Fruit fly (Drosophila melanogaster) whole organism, embryonic: Measurements from ENCODE around the gene Hip1.

ENCODE experiments used
- Atf-2 ChIP-seq: fragments of 200-800 bp; sonication (Bioruptor generic); optimal IDR thresholded peaks from 2 replicates; lab custom pipeline; 2016; ENCODE audit warnings: missing biosample characterization, missing genetic modification characterization
- CG10274 ChIP-seq: fragments of 200-800 bp; sonication (Bioruptor generic); optimal IDR thresholded peaks from 3 replicates; lab custom pipeline; 2017; ENCODE audit warnings: missing biosample characterization, mild to moderate bottlenecking, missing genetic modification characterization
- CG10654 ChIP-seq: fragments of 200-800 bp; sonication (Bioruptor generic); optimal IDR thresholded peaks from 2 replicates; lab custom pipeline; 2016; ENCODE audit warnings: missing biosample characterization, missing genetic modification characterization
- CG10959 ChIP-seq: fragments of 200-800 bp; sonication (Bioruptor generic); IDR thresholded peaks from 2 replicates; pipeline ENCODE4 v1.3.6; 2022; ENCODE audit warnings: missing biosample characterization, missing genetic modification characterization
- CG11696 ChIP-seq: fragments of 200-800 bp; sonication (Bioruptor generic); IDR thresholded peaks from 2 replicates; pipeline ENCODE4 v1.3.6; 2022; ENCODE audit warnings: missing biosample characterization, missing genetic modification characterization
- CG11723 ChIP-seq: fragments of 200-800 bp; sonication (Bioruptor generic); optimal IDR thresholded peaks from 2 replicates; lab custom pipeline; 2017; ENCODE audit warnings: missing biosample characterization, mild to moderate bottlenecking, missing genetic modification characterization
- CG12155 ChIP-seq: fragments of 200-800 bp; sonication (Bioruptor generic); optimal IDR thresholded peaks from 3 replicates; lab custom pipeline; 2016; ENCODE audit warnings: missing biosample characterization, missing genetic modification characterization
- CG12299 ChIP-seq: fragments of 200-800 bp; sonication (Bioruptor generic); optimal IDR thresholded peaks from 2 replicates; lab custom pipeline; 2018; ENCODE audit warnings: missing biosample characterization, mild to moderate bottlenecking, missing genetic modification characterization
- CG14965 ChIP-seq: fragments of 200-800 bp; sonication (Bioruptor generic); optimal IDR thresholded peaks from 2 replicates; lab custom pipeline; 2016; ENCODE audit warnings: missing biosample characterization, missing genetic modification characterization, borderline replicate concordance
- CG16813 ChIP-seq: fragments of 200-800 bp; sonication (Bioruptor generic); IDR thresholded peaks from 3 replicates; pipeline ENCODE4 v1.3.6; 2022; ENCODE audit warnings: missing biosample characterization, missing genetic modification characterization; ENCODE audit not compliant: partially characterized antibody
- CG17829 ChIP-seq: fragments of 200-800 bp; optimal IDR thresholded peaks from 2 replicates; lab custom pipeline; 2019; ENCODE audit warnings: missing biosample characterization, mild to moderate bottlenecking, missing genetic modification characterization, moderate library complexity
- CG2202 ChIP-seq: fragments of 200-800 bp; sonication (Bioruptor generic); optimal IDR thresholded peaks from 2 replicates; lab custom pipeline; 2018; ENCODE audit warnings: missing biosample characterization, mild to moderate bottlenecking, missing genetic modification characterization
- CG3065 ChIP-seq: fragments of 200-800 bp; sonication (Bioruptor generic); optimal IDR thresholded peaks from 2 replicates; lab custom pipeline; 2016; ENCODE audit warnings: missing biosample characterization, missing genetic modification characterization
- CG31441 ChIP-seq: fragments of 200-800 bp; sonication (Bioruptor generic); IDR thresholded peaks from 2 replicates; pipeline ENCODE4 v1.3.6; 2022; ENCODE audit warnings: missing biosample characterization, missing genetic modification characterization
- CG32772 ChIP-seq: fragments of 200-800 bp; sonication (Bioruptor generic); IDR thresholded peaks from 2 replicates; pipeline ENCODE4 v1.3.6; 2022; ENCODE audit warnings: missing biosample characterization, missing genetic modification characterization
- CG34422 ChIP-seq: fragments of 200-800 bp; sonication (Bioruptor generic); IDR thresholded peaks from 3 replicates; pipeline ENCODE4 v1.3.6; 2022; ENCODE audit warnings: missing biosample characterization, missing genetic modification characterization
- CG3995 ChIP-seq: fragments of 200-800 bp; sonication (Bioruptor generic); optimal IDR thresholded peaks from 3 replicates; lab custom pipeline; 2016; ENCODE audit warnings: missing biosample characterization, missing genetic modification characterization
- CG6813 ChIP-seq: fragments of 200-800 bp; sonication (Bioruptor generic); optimal IDR thresholded peaks from 2 replicates; lab custom pipeline; 2017; ENCODE audit warnings: missing biosample characterization, missing genetic modification characterization, mild to moderate bottlenecking, moderate library complexity, missing genetic modification reagents
- CG7987 ChIP-seq: fragments of 200-800 bp; sonication (Bioruptor generic); optimal IDR thresholded peaks from 2 replicates; lab custom pipeline; 2018; ENCODE audit warnings: missing biosample characterization, mild to moderate bottlenecking, missing genetic modification characterization, moderate library complexity
- CG8388 ChIP-seq: fragments of 200-800 bp; sonication (Bioruptor generic); optimal IDR thresholded peaks from 2 replicates; lab custom pipeline; 2019; ENCODE audit warnings: missing biosample characterization, mild to moderate bottlenecking, missing genetic modification characterization, moderate library complexity
- CG9817 ChIP-seq: fragments of 200-800 bp; sonication (Bioruptor generic); optimal IDR thresholded peaks from 2 replicates; lab custom pipeline; 2018; ENCODE audit warnings: missing biosample characterization, mild to moderate bottlenecking, missing genetic modification characterization, moderate library complexity
- CG9876 ChIP-seq: fragments of 200-800 bp; sonication (Bioruptor generic); optimal IDR thresholded peaks from 2 replicates; lab custom pipeline; 2016; ENCODE audit warnings: missing biosample characterization, missing genetic modification characterization
- Dbx ChIP-seq: fragments of 200-800 bp; sonication (Bioruptor generic); IDR thresholded peaks from 3 replicates; pipeline ENCODE4 v1.3.6; 2022; ENCODE audit warnings: missing biosample characterization, missing genetic modification characterization
- E2f2 ChIP-seq: fragments of 200-800 bp; sonication (Bioruptor generic); IDR thresholded peaks from 2 replicates; pipeline ENCODE4 v1.3.6; 2022; ENCODE audit warnings: missing biosample characterization, missing genetic modification characterization
- HLHmδ ChIP-seq: fragments of 200-800 bp; sonication (Bioruptor generic); optimal IDR thresholded peaks from 2 replicates; lab custom pipeline; 2018; ENCODE audit warnings: missing biosample characterization, mild to moderate bottlenecking, missing genetic modification characterization, moderate library complexity
- Jarid2 ChIP-seq: fragments of 200-800 bp; sonication (Bioruptor generic); optimal IDR thresholded peaks from 3 replicates; lab custom pipeline; 2017; ENCODE audit warnings: mild to moderate bottlenecking, missing biosample characterization, missing genetic modification reagents, missing genetic modification characterization
- MTF-1 ChIP-seq: fragments of 200-800 bp; sonication (Bioruptor generic); optimal IDR thresholded peaks from 2 replicates; lab custom pipeline; 2018; ENCODE audit warnings: missing biosample characterization, mild to moderate bottlenecking, missing genetic modification characterization, borderline replicate concordance
- Med ChIP-seq: fragments of 200-800 bp; sonication (Bioruptor generic); peaks from one replicate; lab custom pipeline; 2016; ENCODE audit warnings: missing biosample characterization, missing genetic modification characterization, mild to moderate bottlenecking, inconsistent platforms, moderate library complexity
- Mes4 ChIP-seq: fragments of 200-800 bp; sonication (Bioruptor generic); optimal IDR thresholded peaks from 2 replicates; lab custom pipeline; 2016; ENCODE audit warnings: missing biosample characterization, missing genetic modification characterization
- Myb ChIP-seq: fragments of 200-800 bp; sonication (Bioruptor generic); optimal IDR thresholded peaks from 2 replicates; lab custom pipeline; 2016; ENCODE audit warnings: missing biosample characterization, missing genetic modification characterization
- Nf-YB ChIP-seq: fragments of 200-800 bp; sonication (Bioruptor generic); optimal IDR thresholded peaks from 3 replicates; lab custom pipeline; 2019; ENCODE audit warnings: missing biosample characterization, mild to moderate bottlenecking, missing genetic modification characterization, moderate library complexity
- Oli ChIP-seq: fragments of 200-800 bp; sonication (Bioruptor generic); optimal IDR thresholded peaks from 2 replicates; lab custom pipeline; 2018; ENCODE audit warnings: missing biosample characterization, mild to moderate bottlenecking, missing genetic modification characterization, moderate library complexity
- abd-A ChIP-seq: fragments of 200-800 bp; sonication (Bioruptor generic); optimal IDR thresholded peaks from 3 replicates; lab custom pipeline; 2019; ENCODE audit warnings: missing biosample characterization, mild to moderate bottlenecking, missing genetic modification characterization, moderate library complexity
- ash1 ChIP-seq: fragments of 200-800 bp; sonication (Bioruptor generic); optimal IDR thresholded peaks from 2 replicates; lab custom pipeline; 2018; ENCODE audit warnings: missing biosample characterization, mild to moderate bottlenecking, missing genetic modification characterization
- corto ChIP-seq: fragments of 200-800 bp; sonication (Bioruptor generic); optimal IDR thresholded peaks from 2 replicates; lab custom pipeline; 2016; ENCODE audit warnings: missing biosample characterization, mild to moderate bottlenecking, missing genetic modification characterization, moderate library complexity
- dpn ChIP-seq, 2 experiments: fragments of 200-800 bp; sonication (Bioruptor generic); optimal IDR thresholded peaks; 3 replicates each; lab custom pipeline; 2016; ENCODE audit warnings: missing biosample characterization in 2 of 2, missing genetic modification characterization in 2 of 2
- emc ChIP-seq: fragments of 200-800 bp; sonication (Bioruptor generic); optimal IDR thresholded peaks from 2 replicates; lab custom pipeline; 2016; ENCODE audit warnings: missing biosample characterization, missing genetic modification characterization
- eyg ChIP-seq: fragments of 200-800 bp; sonication (Bioruptor generic); optimal IDR thresholded peaks from 3 replicates; lab custom pipeline; 2016; ENCODE audit warnings: missing biosample characterization, missing genetic modification characterization
- gem ChIP-seq: fragments of 200-800 bp; sonication (Bioruptor generic); optimal IDR thresholded peaks from 2 replicates; lab custom pipeline; 2019; ENCODE audit warnings: missing biosample characterization, mild to moderate bottlenecking, missing genetic modification characterization, moderate library complexity
- her ChIP-seq: fragments of 200-800 bp; sonication (Bioruptor generic); optimal IDR thresholded peaks from 2 replicates; lab custom pipeline; 2016; ENCODE audit warnings: missing biosample characterization, missing genetic modification characterization
- odd ChIP-seq: fragments of 200-800 bp; sonication (Bioruptor generic); optimal IDR thresholded peaks from 2 replicates; lab custom pipeline; 2017; ENCODE audit warnings: missing biosample characterization, mild to moderate bottlenecking, missing genetic modification characterization
- pho ChIP-seq: fragments of 200-800 bp; sonication (Bioruptor generic); optimal IDR thresholded peaks from 2 replicates; lab custom pipeline; 2016; ENCODE audit warnings: missing biosample characterization, missing genetic modification characterization
- pzg ChIP-seq: fragments of 200-800 bp; sonication (Bioruptor generic); optimal IDR thresholded peaks from 3 replicates; lab custom pipeline; 2018; ENCODE audit warnings: missing biosample characterization, mild to moderate bottlenecking, missing genetic modification characterization, moderate library complexity
- sc ChIP-seq, 3 experiments: fragments of >200 bp in 2 of 3; fragments of 200-800 bp in 1 of 3; sonication (Bioruptor generic) in 1 of 3; optimal IDR thresholded peaks; 2 replicates in 2 of 3; 3 replicates in 1 of 3; lab custom pipeline; 2017; ENCODE audit warnings: mild to moderate bottlenecking in 1 of 3, missing biosample characterization in 1 of 3, missing genetic modification characterization in 1 of 3, missing genetic modification reagents in 1 of 3
- scrt ChIP-seq: fragments of 200-800 bp; sonication (Bioruptor generic); optimal IDR thresholded peaks from 2 replicates; lab custom pipeline; 2018; ENCODE audit warnings: missing biosample characterization, mild to moderate bottlenecking, missing genetic modification characterization, moderate library complexity
- seq ChIP-seq: fragments of 200-800 bp; sonication (Bioruptor generic); IDR thresholded peaks from 2 replicates; pipeline ENCODE4 v1.3.6; 2022; ENCODE audit warnings: missing biosample characterization, missing genetic modification characterization
- slou ChIP-seq: fragments of 200-800 bp; sonication (Bioruptor generic); optimal IDR thresholded peaks from 3 replicates; lab custom pipeline; 2016; ENCODE audit warnings: missing biosample characterization, missing genetic modification characterization
- tll ChIP-seq, 2 experiments: fragments of 200-800 bp in 1 of 2; fragments of >200 bp in 1 of 2; sonication (Bioruptor generic) in 1 of 2; optimal IDR thresholded peaks; 2 replicates each; lab custom pipeline; 2017 to 2019; ENCODE audit warnings: missing biosample characterization in 2 of 2, missing genetic modification characterization in 2 of 2, mild to moderate bottlenecking in 1 of 2, moderate library complexity in 1 of 2
- ttk ChIP-seq: fragments of 200-800 bp; sonication (Bioruptor generic); IDR thresholded peaks from 2 replicates; pipeline ENCODE4 v2.1.2; 2022; ENCODE audit warnings: missing biosample characterization, missing genetic modification characterization
- zfh2 ChIP-seq: fragments of 200-800 bp; sonication (Bioruptor generic); optimal IDR thresholded peaks from 2 replicates; lab custom pipeline; 2016; ENCODE audit warnings: missing biosample characterization, missing genetic modification characterization

Gene Hip1

DNA sequence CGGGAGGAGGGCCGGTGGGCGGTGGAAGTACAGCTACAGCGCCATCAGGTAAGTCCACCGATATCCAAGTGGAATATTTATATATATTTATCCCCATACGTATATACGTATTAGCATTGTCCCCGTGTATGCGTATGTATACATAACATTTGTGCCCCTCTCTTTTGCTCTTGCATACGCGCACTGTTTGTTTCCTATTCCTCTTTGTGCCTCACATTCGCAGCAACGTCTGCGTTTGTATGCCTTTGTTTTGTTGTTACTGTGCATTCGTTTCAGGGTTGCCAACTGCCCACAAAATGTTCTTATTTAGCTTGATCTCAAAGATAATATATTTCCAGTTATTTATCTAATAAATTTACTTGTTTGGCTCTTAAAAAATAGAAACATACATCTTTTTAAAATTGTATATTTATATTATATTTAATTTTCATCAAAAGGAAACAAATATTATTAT, 32.9 kb upstream of the Hip1 start (continued):
- TF ChIP-seq CG3995 (GFP tag; lab: Kevin White, UChicago) (no peak), CG2202 (tag; lab: Kevin White, UChicago) (peak; percentile 4), HLHmδ (no peak), CG7987 (GFP tag; lab: Kevin White, UChicago) (peak; percentile 4), MTF-1 (GFP tag; lab: Kevin White, UChicago) (peak; percentile 51), dpn (GFP tag; optimal IDR thresholded peaks at IDR 0.05; lab: Kevin White, UChicago) (peak in 1 of 2 experiments; percentile 60), CG10274 (GFP tag; lab: Kevin White, UChicago) (no peak), CG6813 (GFP tag; lab: Kevin White, UChicago) (peak; percentile 41), her (GFP tag; lab: Kevin White, UChicago) (no peak), CG11696 (GFP tag; lab: Robert Waterston, UW) (no peak), CG8388 (peak; percentile 42), Mes4 (no peak), corto (GFP tag; lab: Kevin White, UChicago) (no peak), CG9817 (tag; lab: Kevin White, UChicago) (peak; percentile 6), CG11723 (GFP tag; lab: Kevin White, UChicago) (peak; percentile 21), ttk (GFP tag; lab: Robert Waterston, UW) (no peak), CG34422 (no peak; the same call in 2 of the 3 replicates), tll (GFP tag; optimal IDR thresholded peaks at IDR 0.05; lab: Kevin White, UChicago) (no peak), zfh2 (no peak), pho (GFP tag; lab: Kevin White, UChicago) (no peak), Oli (tag; lab: Kevin White, UChicago) (peak; percentile 39), pzg (no peak), CG14965 (GFP tag; lab: Kevin White, UChicago) (no peak), Atf-2 (GFP tag; lab: Kevin White, UChicago) (no peak), CG3065 (GFP tag; lab: Kevin White, UChicago) (no peak), Myb (GFP tag; lab: Kevin White, UChicago) (no peak), CG12155 (peak; percentile 15), slou (GFP tag; lab: Kevin White, UChicago) (no peak), CG32772 (GFP tag; lab: Robert Waterston, UW) (no peak), abd-A (tag; lab: Kevin White, UChicago) (no peak), CG16813 (no peak), E2f2 (GFP tag; lab: Robert Waterston, UW) (no peak; the same call in 1 of the 2 replicates), sc (optimal IDR thresholded peaks at IDR 0.05; lab: Kevin White, UChicago) (no peak), sc (GFP tag; optimal IDR thresholded peaks at IDR 0.05; lab: Kevin White, UChicago) (peak; percentile 27), seq (GFP tag; lab: Robert Waterston, UW) (no peak), ash1 (no peak), CG12299 (tag; lab: Kevin White, UChicago) (peak; percentile 68), Nf-YB (GFP tag; lab: Kevin White, UChicago) (peak; percentile 20), Dbx (no peak), odd (GFP tag; lab: Kevin White, UChicago) (peak; percentile 60), scrt (GFP tag; lab: Kevin White, UChicago) (no peak), CG10654 (GFP tag; lab: Kevin White, UChicago) (peak; percentile 43), CG17829 (peak; percentile 81), eyg (GFP tag; lab: Kevin White, UChicago) (no peak), CG31441 (GFP tag; lab: Robert Waterston, UW) (peak; percentile 78), Jarid2 (GFP tag; lab: Kevin White, UChicago) (no peak), emc (GFP tag; lab: Kevin White, UChicago) (no peak), gem (tag; lab: Kevin White, UChicago) (peak; percentile 73), Med (GFP tag; lab: Kevin White, UChicago) (peak; percentile 75), CG10959 (GFP tag; lab: Robert Waterston, UW) (no peak), CG9876 (GFP tag; lab: Kevin White, UChicago) (no peak)
